Worm (Caenorhabditis elegans) whole organism, L1 larva: ENCODE measurements around the gene aqp-2.
A peak's percentile ranks its signal among the peaks of the same experiment; 100 is the strongest.

Experiments
- blmp-1 ChIP-seq: fragments of 150-350 bp; optimal IDR thresholded peaks from 2 replicates; lab custom pipeline; 2014; ENCODE audit warnings: missing biosample characterization, missing genetic modification characterization
- ceh-8 ChIP-seq: fragments of 200-800 bp; sonication (Bioruptor generic); optimal IDR thresholded peaks from 2 replicates; lab custom pipeline; 2018; ENCODE audit warnings: mild to moderate bottlenecking, missing genetic modification characterization, moderate library complexity, missing compliant biosample characterization
- ceh-82 ChIP-seq, 3 experiments: fragments of 150-350 bp in 1 of 3; sonication (generic microtip) in 2 of 3; optimal IDR thresholded peaks; 2 replicates each; lab custom pipeline; 2014 to 2017; ENCODE audit warnings: missing biosample characterization in 3 of 3, missing genetic modification characterization in 3 of 3
- ceh-88 ChIP-seq: fragments of 200-800 bp; sonication (Bioruptor generic); IDR thresholded peaks from 2 replicates; pipeline ENCODE4 v1.3.6; 2022; ENCODE audit warnings: missing genetic modification characterization, missing compliant biosample characterization
- dpl-1 ChIP-seq, 3 experiments: fragments of 150-350 bp in 2 of 3; sonication (generic microtip) in 1 of 3; optimal IDR thresholded peaks; 2 replicates each; lab custom pipeline; 2014 to 2017; ENCODE audit warnings: missing biosample characterization in 3 of 3, missing genetic modification characterization in 3 of 3, missing genetic modification reagents in 3 of 3
- dsc-1 ChIP-seq: sonication (generic microtip); optimal IDR thresholded peaks from 2 replicates; lab custom pipeline; 2016; ENCODE audit warnings: mild to moderate bottlenecking, missing genetic modification characterization, missing compliant biosample characterization
- efl-1 ChIP-seq, 4 experiments: fragments of 150-350 bp; optimal IDR thresholded peaks in 3 of 4; peaks in 1 of 4; 1 replicate in 1 of 4; 2 replicates in 3 of 4; lab custom pipeline; 2014; ENCODE audit warnings: missing biosample characterization in 2 of 4, missing genetic modification characterization in 2 of 4, missing genetic modification reagents in 2 of 4
- egl-13 ChIP-seq: sonication (generic microtip); optimal IDR thresholded peaks from 2 replicates; lab custom pipeline; 2016; ENCODE audit warnings: missing genotype, missing genetic modification reagents, missing genetic modification characterization, missing compliant biosample characterization
- elt-3 ChIP-seq, 6 experiments: fragments of 150-350 bp in 1 of 6; sonication (generic microtip); optimal IDR thresholded peaks; 2 replicates each; lab custom pipeline; 2017 to 2018; ENCODE audit warnings: missing biosample characterization in 6 of 6, missing genetic modification characterization in 6 of 6, inconsistent platforms in 1 of 6
- ets-5 ChIP-seq: fragments of 200-800 bp; sonication (Bioruptor generic); IDR thresholded peaks from 2 replicates; pipeline ENCODE4 v1.3.6; 2022; ENCODE audit warnings: missing genetic modification characterization, missing compliant biosample characterization
- fkh-4 ChIP-seq: sonication (generic microtip); optimal IDR thresholded peaks from 2 replicates; lab custom pipeline; 2016; ENCODE audit warnings: missing compliant biosample characterization, missing genetic modification characterization, borderline replicate concordance
- fos-1 ChIP-seq: fragments of 150-350 bp; optimal IDR thresholded peaks from 2 replicates; lab custom pipeline; 2014; ENCODE audit warnings: missing biosample characterization, missing genetic modification characterization
- grh-1 ChIP-seq: fragments of 200-800 bp; sonication (Bioruptor generic); IDR thresholded peaks from 2 replicates; pipeline ENCODE4 v1.3.6; 2022; ENCODE audit warnings: missing genetic modification reagents, missing genetic modification characterization, missing compliant biosample characterization
- hlh-4 ChIP-seq: sonication (generic microtip); optimal IDR thresholded peaks from 2 replicates; lab custom pipeline; 2016; ENCODE audit warnings: mild to moderate bottlenecking, missing genetic modification characterization, missing compliant biosample characterization
- hpl-2 ChIP-seq: fragments of 150-350 bp; optimal IDR thresholded peaks from 2 replicates; lab custom pipeline; 2014; ENCODE audit warnings: missing biosample characterization, missing genetic modification reagents, missing genetic modification characterization
- irx-1 ChIP-seq: sonication (generic microtip); optimal IDR thresholded peaks from 2 replicates; lab custom pipeline; 2016; ENCODE audit warnings: missing genetic modification characterization, missing compliant biosample characterization
- isw-1 ChIP-seq: fragments of 200-800 bp; sonication (Bioruptor generic); IDR thresholded peaks from 2 replicates; pipeline ENCODE4 v1.3.6; 2022; ENCODE audit warnings: missing genetic modification characterization, missing compliant biosample characterization
- jun-1 ChIP-seq: fragments of 150-350 bp; optimal IDR thresholded peaks from 2 replicates; lab custom pipeline; 2014; ENCODE audit warnings: missing biosample characterization, missing genetic modification reagents, missing genetic modification characterization
- lin-13 ChIP-seq: fragments of 150-350 bp; optimal IDR thresholded peaks from 2 replicates; lab custom pipeline; 2014; ENCODE audit warnings: missing biosample characterization, missing genetic modification reagents, missing genetic modification characterization
- lin-14 ChIP-seq: fragments of 200-800 bp; sonication (Bioruptor generic); optimal IDR thresholded peaks from 2 replicates; lab custom pipeline; 2018; ENCODE audit warnings: mild to moderate bottlenecking, missing genetic modification characterization, moderate library complexity, missing compliant biosample characterization
- lin-15B ChIP-seq: fragments of 150-350 bp; sonication (generic microtip); optimal IDR thresholded peaks from 3 replicates; lab custom pipeline; 2014; ENCODE audit warnings: missing biosample characterization, missing genetic modification characterization
- lin-35 ChIP-seq, 2 experiments: fragments of 150-350 bp; optimal IDR thresholded peaks; 2 replicates each; lab custom pipeline; 2014; ENCODE audit warnings: missing biosample characterization in 2 of 2, missing genetic modification characterization in 2 of 2, missing genetic modification reagents in 2 of 2
- lir-3 ChIP-seq: sonication (generic microtip); optimal IDR thresholded peaks from 2 replicates; lab custom pipeline; 2016; ENCODE audit warnings: mild to moderate bottlenecking, missing genetic modification characterization, moderate library complexity, missing compliant biosample characterization; ENCODE audit not compliant: poor library complexity
- lsy-2 ChIP-seq, 2 experiments: fragments of 150-350 bp; optimal IDR thresholded peaks; 2 replicates each; lab custom pipeline; 2014; ENCODE audit warnings: missing biosample characterization in 2 of 2, missing genetic modification characterization in 2 of 2
- mef-2 ChIP-seq: fragments of 150-350 bp; optimal IDR thresholded peaks from 2 replicates; lab custom pipeline; 2014; ENCODE audit warnings: missing biosample characterization, missing genetic modification characterization
- nhr-12 ChIP-seq: sonication (generic microtip); optimal IDR thresholded peaks from 2 replicates; lab custom pipeline; 2017; ENCODE audit warnings: missing biosample characterization, missing genetic modification characterization
- nhr-19 ChIP-seq: fragments of 200-800 bp; sonication (Bioruptor generic); conservative IDR thresholded peaks from 2 replicates; pipeline ENCODE4 v1.3.6; 2022; ENCODE audit warnings: missing genetic modification characterization, missing compliant biosample characterization
- nhr-20 ChIP-seq: sonication (generic microtip); optimal IDR thresholded peaks from 2 replicates; lab custom pipeline; 2016; ENCODE audit warnings: mild to moderate bottlenecking, missing genetic modification characterization, missing compliant biosample characterization
- nhr-47 ChIP-seq: sonication (generic microtip); optimal IDR thresholded peaks from 2 replicates; lab custom pipeline; 2016; ENCODE audit warnings: mild to moderate bottlenecking, missing genetic modification characterization, moderate library complexity, missing compliant biosample characterization
- nhr-76 ChIP-seq: sonication (generic microtip); optimal IDR thresholded peaks from 2 replicates; lab custom pipeline; 2017; ENCODE audit warnings: missing biosample characterization, missing genetic modification characterization
- nhr-84 ChIP-seq: sonication (generic microtip); optimal IDR thresholded peaks from 2 replicates; lab custom pipeline; 2017; ENCODE audit warnings: missing biosample characterization, missing genetic modification characterization
- nhr-85 ChIP-seq: sonication (generic microtip); peaks from one replicate; lab custom pipeline; 2016; ENCODE audit warnings: missing genetic modification characterization, inconsistent platforms, missing compliant biosample characterization
- nhr-90 ChIP-seq: sonication (generic microtip); optimal IDR thresholded peaks from 2 replicates; lab custom pipeline; 2016; ENCODE audit warnings: mild to moderate bottlenecking, missing genetic modification characterization, missing compliant biosample characterization; ENCODE audit not compliant: poor library complexity
- pag-3 ChIP-seq: sonication (generic microtip); optimal IDR thresholded peaks from 2 replicates; lab custom pipeline; 2017; ENCODE audit warnings: missing genetic modification characterization, mild to moderate bottlenecking, missing compliant biosample characterization, antibody characterized with exemption, borderline replicate concordance; ENCODE audit not compliant: insufficient read depth
- pqm-1 ChIP-seq: sonication (generic microtip); optimal IDR thresholded peaks from 3 replicates; lab custom pipeline; 2017; ENCODE audit warnings: missing biosample characterization, missing genetic modification characterization
- skn-1 ChIP-seq: fragments of 150-350 bp; optimal IDR thresholded peaks from 2 replicates; lab custom pipeline; 2014; ENCODE audit warnings: missing biosample characterization, missing genetic modification characterization
- snpc-4 ChIP-seq: fragments of 150-350 bp; optimal IDR thresholded peaks from 2 replicates; lab custom pipeline; 2014; ENCODE audit warnings: missing biosample characterization, missing genetic modification characterization
- sox-4 ChIP-seq: sonication (generic microtip); optimal IDR thresholded peaks from 2 replicates; lab custom pipeline; 2016; ENCODE audit warnings: missing genetic modification characterization, missing compliant biosample characterization
- sup-37 ChIP-seq: fragments of 200-800 bp; sonication (Bioruptor generic); optimal IDR thresholded peaks from 2 replicates; lab custom pipeline; 2018; ENCODE audit warnings: mild to moderate bottlenecking, missing genetic modification characterization, missing compliant biosample characterization
- tbx-2 ChIP-seq: sonication (generic microtip); optimal IDR thresholded peaks from 2 replicates; lab custom pipeline; 2016; ENCODE audit warnings: missing genetic modification characterization, missing compliant biosample characterization
- unc-30 ChIP-seq: sonication (generic microtip); optimal IDR thresholded peaks from 2 replicates; lab custom pipeline; 2017; ENCODE audit warnings: missing biosample characterization, missing genetic modification characterization
- unc-62 ChIP-seq: fragments of 150-350 bp; optimal IDR thresholded peaks from 2 replicates; lab custom pipeline; 2014; ENCODE audit warnings: missing biosample characterization, missing genetic modification reagents, missing genetic modification characterization
- unc-86 ChIP-seq: sonication (generic microtip); optimal IDR thresholded peaks from 2 replicates; lab custom pipeline; 2016; ENCODE audit warnings: missing genetic modification characterization, missing compliant biosample characterization
- unc-98 ChIP-seq: fragments of 200-800 bp; sonication (Bioruptor generic); IDR thresholded peaks from 2 replicates; pipeline ENCODE4 v1.3.6; 2022; ENCODE audit warnings: missing genetic modification characterization, missing compliant biosample characterization
- zip-4 ChIP-seq: fragments of 200-800 bp; sonication (Bioruptor generic); optimal IDR thresholded peaks from 2 replicates; lab custom pipeline; 2018; ENCODE audit warnings: mild to moderate bottlenecking, missing genetic modification characterization, moderate library complexity, missing compliant biosample characterization
- ztf-11 ChIP-seq, 2 experiments: sonication (generic microtip); optimal IDR thresholded peaks; 2 replicates each; lab custom pipeline; 2016 to 2017; ENCODE audit warnings: missing genetic modification characterization in 2 of 2, missing biosample characterization in 1 of 2, missing compliant biosample characterization in 1 of 2
- ztf-4 ChIP-seq: fragments of 150-350 bp; optimal IDR thresholded peaks from 2 replicates; lab custom pipeline; 2014; ENCODE audit warnings: missing biosample characterization, missing genetic modification characterization

The aqp-2 gene

DNA sequence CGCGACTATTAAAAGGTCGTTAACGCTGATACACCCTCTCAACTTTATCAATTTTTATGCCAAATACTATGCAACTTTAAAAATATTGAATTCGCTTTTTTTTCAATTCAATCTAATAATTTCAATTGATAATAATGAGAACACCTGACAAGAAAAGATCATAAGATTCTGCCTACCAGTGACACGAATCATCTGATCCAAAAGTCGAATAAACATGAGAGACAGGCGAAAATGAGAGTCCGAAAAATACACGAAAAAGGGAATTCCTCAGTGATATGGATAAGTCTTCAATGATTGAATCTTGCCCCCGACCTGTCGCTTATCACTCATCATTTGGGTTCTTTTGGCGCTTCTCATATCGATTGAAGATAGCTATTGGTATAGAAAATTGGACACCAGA is 20.2 kb downstream of the aqp-2 start:
- TF ChIP-seq fos-1 (tag; lab: Kevin White, UChicago) (no peak), ztf-11 (tag; optimal IDR thresholded peaks at IDR 0.05; lab: Kevin White, UChicago) (no peak), lir-3 (tag; lab: Kevin White, UChicago) (no peak), skn-1 (no peak), grh-1 (GFP tag; lab: Robert Waterston, UW) (no peak), lin-35 (GFP tag; optimal IDR thresholded peaks at IDR 0.05; lab: Kevin White, UChicago) (peak in 1 of 2 experiments; percentile 11), lin-15B (no peak), pag-3 (tag; lab: Kevin White, UChicago) (no peak), lin-14 (GFP tag; lab: Kevin White, UChicago) (no peak), nhr-20 (tag; lab: Kevin White, UChicago) (peak; percentile 13), hlh-4 (tag; lab: Kevin White, UChicago) (no peak), nhr-85 (tag; lab: Kevin White, UChicago) (peak; percentile 46), ztf-4 (tag; lab: Kevin White, UChicago) (no peak), unc-62 (no peak), ceh-88 (GFP tag; lab: Robert Waterston, UW) (no peak), ceh-82 (tag; optimal IDR thresholded peaks at IDR 0.05; lab: Kevin White, UChicago) (no peak), unc-30 (tag; lab: Kevin White, UChicago) (no peak), isw-1 (no peak), nhr-90 (tag; lab: Kevin White, UChicago) (no peak), nhr-76 (tag; lab: Kevin White, UChicago) (no peak), hpl-2 (GFP tag; lab: Kevin White, UChicago) (no peak), nhr-84 (tag; lab: Kevin White, UChicago) (no peak), pqm-1 (tag; lab: Kevin White, UChicago) (no peak), lsy-2 (tag; optimal IDR thresholded peaks at IDR 0.05; lab: Kevin White, UChicago) (no peak), egl-13 (tag; lab: Kevin White, UChicago) (no peak), irx-1 (tag; lab: Kevin White, UChicago) (no peak), unc-98 (no peak), snpc-4 (tag; lab: Kevin White, UChicago) (no peak), mef-2 (tag; lab: Kevin White, UChicago) (no peak), tbx-2 (tag; lab: Kevin White, UChicago) (no peak), efl-1 (optimal IDR thresholded peaks at IDR 0.05; lab: Kevin White, UChicago) (no peak), efl-1 (GFP tag; optimal IDR thresholded peaks at IDR 0.05 in 1 of 2; lab: Kevin White, UChicago) (peak in 1 of 2 experiments; percentile 64), fkh-4 (tag; lab: Kevin White, UChicago) (no peak), ceh-8 (GFP tag; lab: Kevin White, UChicago) (no peak), nhr-19 (GFP tag; lab: Robert Waterston, UW) (no peak), dsc-1 (tag; lab: Kevin White, UChicago) (no peak), dpl-1 (GFP tag; optimal IDR thresholded peaks at IDR 0.05; lab: Kevin White, UChicago) (no peak), sup-37 (GFP tag; lab: Kevin White, UChicago) (no peak), blmp-1 (tag; lab: Kevin White, UChicago) (peak; percentile 87), nhr-12 (tag; lab: Kevin White, UChicago) (no peak), zip-4 (no peak), lin-13 (GFP tag; lab: Kevin White, UChicago) (no peak), sox-4 (tag; lab: Kevin White, UChicago) (no peak), ets-5 (no peak), elt-3 (tag; optimal IDR thresholded peaks at IDR 0.05; lab: Kevin White, UChicago) (peak in 1 of 6 experiments; percentile 26), nhr-47 (tag; lab: Kevin White, UChicago) (no peak), unc-86 (tag; lab: Kevin White, UChicago) (no peak), jun-1 (no peak)
